Worm (Caenorhabditis elegans): ENCODE results near the gene Y77E11A.16.

Y77E11A.16 gene

ce11 chrIV:1454194-1454593 lies 31.0 kb upstream of the Y77E11A.16 start (continued):
- TF ChIP-seq atf-7 (tag; optimal IDR thresholded peaks at IDR 0.05) (peak; percentile 67), ceh-91 (GFP tag; IDR thresholded peaks at IDR 0.05) (no peak), hmg-1.2 (GFP tag; IDR thresholded peaks at IDR 0.05) (peak; percentile 5; the same call in 1 of the 2 replicates), somi-1 (GFP tag; optimal IDR thresholded peaks at IDR 0.05) (peak; percentile 5), Y53F4B.3 (GFP tag; IDR thresholded peaks at IDR 0.05) (no peak), lin-26 (GFP tag; IDR thresholded peaks at IDR 0.05) (no peak)

DNA sequence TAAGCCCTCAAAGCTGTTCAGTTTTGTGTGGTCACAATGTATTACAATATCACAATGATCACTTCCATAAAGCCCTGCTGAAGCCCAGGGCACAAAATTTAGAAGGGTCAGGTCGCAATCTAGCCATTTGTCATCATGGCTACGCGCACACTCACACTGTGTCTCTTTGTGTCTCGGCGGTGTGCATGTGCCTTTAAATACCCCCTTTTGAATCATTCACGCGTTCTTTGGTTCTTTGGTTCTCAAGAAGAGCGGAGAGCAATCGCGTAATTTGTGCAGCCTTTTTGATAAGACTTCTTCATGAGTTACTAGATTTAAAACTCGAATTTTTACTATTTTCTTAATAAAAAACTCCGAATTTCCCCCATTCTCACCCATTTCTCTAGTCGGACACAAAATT lies 30.2 kb upstream of the Y77E11A.16 start:
- TF ChIP-seq let-526 (GFP tag; IDR thresholded peaks at IDR 0.05) (no peak), dox-1 (GFP tag; IDR thresholded peaks at IDR 0.05) (peak; percentile 20; the same call in 1 of the 2 replicates), tbp1 (GFP tag; optimal IDR thresholded peaks at IDR 0.05) (peak; percentile 34), mcd-1 (GFP tag; IDR thresholded peaks at IDR 0.05) (0 out of 2 replicates have a peak, but pooled peaks have one; percentile 14), nfyb-1 (GFP tag; IDR thresholded peaks at IDR 0.05) (no peak), madf-6 (GFP tag; IDR thresholded peaks at IDR 0.05) (no peak), nhr-80 (tag; optimal IDR thresholded peaks at IDR 0.05) (peak; percentile 69)

DNA sequence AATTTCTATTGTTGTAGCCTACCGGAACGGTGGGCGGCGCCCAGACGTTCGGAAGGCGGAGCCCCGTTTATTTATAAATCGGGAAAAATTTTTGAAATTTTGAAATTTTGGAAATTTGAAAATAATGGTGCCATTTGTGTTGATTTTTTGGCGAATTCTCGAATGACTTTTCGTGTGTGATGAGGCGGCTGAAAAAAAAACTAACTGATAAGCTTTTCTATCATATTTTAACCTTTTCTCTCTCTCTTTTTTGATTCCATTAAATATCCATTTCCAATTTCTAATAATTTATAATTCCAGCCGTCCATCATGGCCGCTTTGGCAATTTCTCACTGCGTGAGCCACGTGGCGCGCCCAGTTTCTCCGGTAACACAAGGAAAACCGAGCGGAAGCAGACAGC lies 28.4 kb upstream of the Y77E11A.16 start, which contains the start of gene nadk-1:
Gene nadk-1, plus strand, starts transcription at position 301 of the 400 bp plus-strand sequence.
- TF ChIP-seq lsl-1 (GFP tag; optimal IDR thresholded peaks at IDR 0.05) (no peak), him-1 (tag; optimal IDR thresholded peaks at IDR 0.05) (no peak), zfh-2 (GFP tag; conservative IDR thresholded peaks at IDR 0.05) (0 out of 2 replicates have a peak, but pooled peaks have one; percentile 25), cebp-2 (GFP tag; IDR thresholded peaks at IDR 0.05) (0 out of 2 replicates have a peak, but pooled peaks have one; percentile 26), F52B5.7 (tag; optimal IDR thresholded peaks at IDR 0.05) (no peak), nhr-80 (tag; optimal IDR thresholded peaks at IDR 0.05) (peak; percentile 13)

DNA sequence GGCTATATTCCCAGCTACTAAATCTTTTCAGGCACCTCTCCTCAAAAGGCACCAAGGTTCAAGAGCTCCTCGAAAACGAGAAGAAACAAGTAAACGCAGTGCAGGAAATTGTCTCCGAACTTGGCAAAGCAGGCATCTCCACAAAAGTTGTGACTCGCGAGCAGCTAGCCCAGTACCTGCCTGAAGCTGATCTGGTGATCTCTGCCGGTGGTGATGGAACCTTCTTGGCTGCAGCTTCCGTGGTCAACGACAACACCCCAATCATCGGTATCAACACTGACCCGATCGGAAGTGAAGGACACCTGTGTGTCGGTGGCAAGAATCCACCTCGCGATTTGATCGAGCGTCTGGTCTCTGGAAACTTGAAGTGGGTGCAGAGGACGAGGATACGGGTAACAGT lies 27.0 kb upstream of the Y77E11A.16 start:
- TF ChIP-seq hmg-1.2 (GFP tag; IDR thresholded peaks at IDR 0.05) (no peak), ccch-3 (GFP tag; optimal IDR thresholded peaks at IDR 0.05) (no peak), ceh-58 (GFP tag; IDR thresholded peaks at IDR 0.05) (0 out of 2 replicates have a peak, but pooled peaks have one; percentile 30), zfh-2 (GFP tag; conservative IDR thresholded peaks at IDR 0.05) (0 out of 2 replicates have a peak, but pooled peaks have one; percentile 14), nfya-2 (GFP tag; IDR thresholded peaks at IDR 0.05) (no peak), repo-1 (tag; optimal IDR thresholded peaks at IDR 0.05) (no peak), tbx-9 (tag; optimal IDR thresholded peaks at IDR 0.05; ENCODE audit: borderline replicate concordance) (no peak), ztf-26 (tag; optimal IDR thresholded peaks at IDR 0.05) (no peak), F37B4.10 (GFP tag; IDR thresholded peaks at IDR 0.05) (0 out of 2 replicates have a peak, but pooled peaks have one; percentile 41)

- TF ChIP-seq Y95B8A.8 (GFP tag; IDR thresholded peaks at IDR 0.05) (0 out of 2 replicates have a peak, but pooled peaks have one; percentile 53), Y53G8AR.9 (GFP tag; conservative IDR thresholded peaks at IDR 0.05) (peak; percentile 73), attf-3 (GFP tag; conservative IDR thresholded peaks at IDR 0.05) (no peak), akir-1 (GFP tag; optimal IDR thresholded peaks at IDR 0.05) (no peak), lin-26 (GFP tag; IDR thresholded peaks at IDR 0.05) (peak; percentile 82), chd-7 (tag; optimal IDR thresholded peaks at IDR 0.05) (peak; percentile 38), F23B12.7 (tag; optimal IDR thresholded peaks at IDR 0.05; ENCODE audit: insufficient read depth) (no peak), madf-6 (GFP tag; IDR thresholded peaks at IDR 0.05) (no peak), ccch-3 (GFP tag; optimal IDR thresholded peaks at IDR 0.05) (no peak), nfya-2 (GFP tag; IDR thresholded peaks at IDR 0.05) (no peak), efl-1 (GFP tag; optimal IDR thresholded peaks at IDR 0.05) (no peak), ceh-79 (tag; optimal IDR thresholded peaks at IDR 0.05) (no peak), lsl-1 (GFP tag; optimal IDR thresholded peaks at IDR 0.05) (no peak), F37B4.10 (GFP tag; IDR thresholded peaks at IDR 0.05) (no peak), ztf-25 (GFP tag; IDR thresholded peaks at IDR 0.05) (no peak), dpl-1 (GFP tag; optimal IDR thresholded peaks at IDR 0.05) (no peak), K12H6.12 (tag; optimal IDR thresholded peaks at IDR 0.05) (no peak), repo-1 (tag; optimal IDR thresholded peaks at IDR 0.05) (peak; percentile 91), B0336.3 (GFP tag; IDR thresholded peaks at IDR 0.05) (peak; percentile 45; the same call in 1 of the 2 replicates), ceh-40 (GFP tag; IDR thresholded peaks at IDR 0.05) (no peak), ztf-3 (GFP tag; optimal IDR thresholded peaks at IDR 0.05) (no peak), ztf-26 (tag; optimal IDR thresholded peaks at IDR 0.05) (peak; percentile 56), ama-1 (optimal IDR thresholded peaks at IDR 0.05) (peak; percentile 9), ama-1 (GFP tag; optimal IDR thresholded peaks at IDR 0.05) (no peak), cebp-2 (GFP tag; IDR thresholded peaks at IDR 0.05) (0 out of 2 replicates have a peak, but pooled peaks have one; percentile 29), hmg-20 (GFP tag; IDR thresholded peaks at IDR 0.05) (no peak)
Observed at ce11 chrIV:1459419-1459818, 25.8 kb upstream of the Y77E11A.16 start.
